Worm (Caenorhabditis elegans): Measurements from ENCODE around the gene str-188.

DNA sequence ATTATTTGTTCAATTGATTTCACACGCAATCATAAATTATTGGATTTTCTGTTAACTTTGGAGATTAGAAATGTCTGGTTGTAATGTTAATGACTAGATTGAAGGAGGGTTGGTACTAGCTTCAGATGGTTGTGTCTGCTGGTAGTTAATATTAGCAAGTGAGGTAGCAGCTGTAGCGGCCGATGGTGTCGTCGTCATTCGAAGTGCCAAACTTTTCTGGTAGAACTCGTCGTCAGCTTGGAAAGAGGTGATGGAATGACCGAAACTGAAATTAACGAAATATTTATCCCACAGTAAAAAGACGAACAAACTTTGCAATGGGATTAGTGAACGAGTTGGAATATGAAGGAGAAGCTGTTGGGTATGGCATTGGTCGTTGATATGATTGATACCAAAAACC lies 48.1 kb downstream of the str-188 start:
- TF ChIP-seq him-1 (tag; optimal IDR thresholded peaks at IDR 0.05) (no peak), dao-5 (tag; optimal IDR thresholded peaks at IDR 0.05) (no peak)
